Fruit fly (Drosophila melanogaster) whole organism: ENCODE data around the gene CG32719.

Experiments used
- CG8478 ChIP-seq: fragments of >200 bp; optimal IDR thresholded peaks from 2 replicates; lab custom pipeline; 2018; ENCODE audit warnings: inconsistent platforms
- Dll ChIP-seq: fragments of >200 bp; optimal IDR thresholded peaks from 2 replicates; lab custom pipeline; 2017
- EcR ChIP-seq, 2 experiments: fragments of >200 bp; optimal IDR thresholded peaks; 2 replicates each; lab custom pipeline; 2017; ENCODE audit warnings: missing biosample characterization in 2 of 2, missing genetic modification characterization in 2 of 2, missing genetic modification reagents in 2 of 2
- pan ChIP-seq: fragments of >200 bp; optimal IDR thresholded peaks from 2 replicates; lab custom pipeline; 2017
- psq ChIP-seq: fragments of >200 bp; optimal IDR thresholded peaks from 2 replicates; lab custom pipeline; 2017
- usp ChIP-seq: fragments of >200 bp; optimal IDR thresholded peaks from 2 replicates; lab custom pipeline; 2017; ENCODE audit warnings: missing biosample characterization, missing genetic modification characterization, mixed read lengths

CG32719 gene

dm6 chrX:7534864-7535263 lies 12.9 kb downstream of the CG32719 start:
- no peak for TF ChIP-seq psq

dm6 chrX:7530204-7530603 lies 17.6 kb downstream of the CG32719 start:
- TF ChIP-seq psq (no peak), pan (no peak), EcR (GFP tag; optimal IDR thresholded peaks at IDR 0.05; lab: Kevin White, UChicago) (no peak), usp (GFP tag; lab: Kevin White, UChicago) (no peak), Dll (lab: Kevin White, UChicago) (no peak), CG8478 (lab: Kevin White, UChicago) (no peak)

DNA sequence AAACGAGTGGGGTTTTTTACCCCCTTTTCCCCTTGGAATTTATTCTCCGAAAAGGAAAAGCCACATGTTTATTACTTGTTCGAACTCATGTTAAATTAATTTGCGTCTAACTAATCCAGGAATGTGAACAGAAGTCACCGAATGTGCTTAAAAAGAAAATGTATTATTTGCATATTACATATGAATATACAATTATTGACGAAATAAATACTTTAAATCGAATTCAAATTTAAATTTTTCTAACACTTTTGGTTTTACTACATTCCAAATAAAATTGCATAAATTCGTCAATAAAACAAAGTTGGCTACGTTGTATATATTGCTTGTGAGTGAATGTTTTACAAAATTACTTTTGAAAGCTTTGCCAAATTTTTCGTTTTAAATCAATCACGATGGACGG lies 19.8 kb downstream of the CG32719 start, which contains the start of gene CG43138:
TSS of gene CG43138 (plus strand) at position 301 of the 400 bp plus-strand sequence.
- no peak for TF ChIP-seq psq
- no peak for TF ChIP-seq EcR (GFP tag; optimal IDR thresholded peaks at IDR 0.05; lab: Kevin White, UChicago)
- no peak for TF ChIP-seq Dll (lab: Kevin White, UChicago)
- TF ChIP-seq CG8478 (lab: Kevin White, UChicago) = no peak
- TF ChIP-seq pan = no peak
- no peak for TF ChIP-seq usp (GFP tag; lab: Kevin White, UChicago)

DNA sequence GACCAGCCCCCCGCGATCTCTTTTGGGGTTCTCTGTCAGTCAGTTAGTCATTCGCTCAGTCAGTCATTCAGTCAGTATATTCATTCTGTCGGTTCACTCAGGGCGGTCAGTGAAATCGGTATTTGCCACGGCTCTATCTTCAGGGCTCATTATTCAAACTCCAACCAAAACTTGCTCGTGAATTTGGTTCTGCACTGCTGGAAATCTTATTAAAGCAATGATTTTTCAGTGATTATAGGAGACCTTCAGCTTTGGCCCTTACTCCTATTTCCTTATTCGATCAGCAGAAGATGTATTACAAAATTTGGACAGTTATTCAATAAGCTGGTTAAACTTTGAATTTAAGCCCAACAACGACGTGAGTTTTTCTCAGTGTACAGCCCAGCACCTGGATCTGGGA lies 20.9 kb downstream of the CG32719 start:
- TF ChIP-seq psq (no peak), CG8478 (lab: Kevin White, UChicago) (no peak), Dll (lab: Kevin White, UChicago) (no peak), usp (GFP tag; lab: Kevin White, UChicago) (no peak)

DNA sequence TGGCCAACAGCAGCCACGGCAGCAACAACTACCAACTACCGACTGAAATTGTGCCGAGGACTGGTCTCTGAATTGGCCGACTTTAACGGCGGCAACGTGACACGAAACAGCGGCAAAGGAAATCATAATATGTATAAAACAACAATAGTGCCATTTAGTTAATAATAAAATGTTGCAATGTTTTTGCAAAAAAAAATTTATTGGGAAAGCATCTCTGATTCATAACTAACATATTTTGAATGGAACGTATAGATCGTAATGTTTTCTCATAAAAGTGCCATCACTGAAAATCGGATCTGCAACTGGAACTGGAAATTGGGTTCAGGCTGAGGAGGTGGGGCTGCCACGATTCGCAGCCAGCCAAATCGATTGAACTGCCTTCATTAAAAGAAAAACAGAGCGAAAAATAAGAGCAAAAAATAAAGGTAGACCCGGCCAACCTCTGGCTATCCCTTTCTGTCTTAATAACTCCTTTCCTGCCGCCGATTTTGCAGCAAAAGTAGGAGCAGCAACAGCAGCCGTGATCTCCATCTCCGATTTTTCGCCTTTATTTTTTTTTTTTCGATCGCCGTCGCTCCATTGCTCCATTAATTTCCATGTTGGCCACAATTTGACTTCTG lies 21.6 kb downstream of the CG32719 start:
- no peak for TF ChIP-seq usp (GFP tag; lab: Kevin White, UChicago)
- TF ChIP-seq EcR (GFP tag; optimal IDR thresholded peaks at IDR 0.05; lab: Kevin White, UChicago) = no peak

dm6 chrX:7523845-7524244 lies 23.9 kb downstream of the CG32719 start:
- TF ChIP-seq CG8478 (lab: Kevin White, UChicago) (no peak), pan (no peak), Dll (lab: Kevin White, UChicago) (no peak), EcR (GFP tag; optimal IDR thresholded peaks at IDR 0.05; lab: Kevin White, UChicago) (no peak), psq (no peak), usp (GFP tag; lab: Kevin White, UChicago) (no peak)

DNA sequence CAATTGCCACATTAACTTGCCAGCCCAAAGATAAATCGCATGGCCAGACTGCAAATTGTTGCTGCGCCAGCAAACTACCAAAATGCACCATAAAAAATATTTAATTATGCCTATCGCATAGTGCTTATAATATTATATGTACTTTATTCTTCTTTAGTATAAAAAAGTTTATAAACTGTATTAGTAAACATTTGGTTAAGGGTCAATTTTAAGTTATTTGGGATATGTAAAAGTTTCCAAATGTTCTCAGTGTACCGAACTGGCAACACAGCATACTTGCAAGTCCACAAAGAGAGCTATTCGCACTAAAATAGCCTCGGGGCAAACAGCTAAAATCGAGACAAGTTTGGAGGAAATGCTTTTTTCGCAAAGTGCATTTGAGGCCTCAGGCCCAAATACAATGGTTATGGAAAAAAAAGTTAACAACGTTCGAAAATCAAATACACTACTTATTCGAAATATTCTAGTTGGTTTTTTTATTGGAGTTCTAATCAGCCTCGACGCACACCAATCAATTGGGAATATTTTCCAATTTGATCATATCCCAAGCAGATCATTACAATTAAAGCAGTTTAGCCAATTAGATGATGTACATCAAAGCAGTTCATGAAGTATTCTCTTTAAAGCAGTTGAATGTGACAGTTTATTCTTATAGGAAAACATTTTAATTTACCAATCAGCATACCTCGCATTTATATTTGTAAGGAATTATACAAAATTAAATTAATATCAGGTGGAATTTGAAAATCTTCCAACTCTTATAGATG lies 26.0 kb downstream of the CG32719 start:
- no peak for TF ChIP-seq usp (GFP tag; lab: Kevin White, UChicago)

- TF ChIP-seq usp (GFP tag; lab: Kevin White, UChicago) (no peak), Dll (lab: Kevin White, UChicago) (no peak), EcR (GFP tag; optimal IDR thresholded peaks at IDR 0.05; lab: Kevin White, UChicago) (no peak), psq (no peak), pan (no peak), CG8478 (lab: Kevin White, UChicago) (no peak)
These were observed 28.0 kb downstream of the CG32719 start for dm6 chrX:7519812-7520211.

dm6 chrX:7512769-7513168 lies 35.0 kb downstream of the CG32719 start:
- TF ChIP-seq pan (no peak), Dll (lab: Kevin White, UChicago) (no peak), psq (no peak), EcR (GFP tag; optimal IDR thresholded peaks at IDR 0.05; lab: Kevin White, UChicago) (no peak), CG8478 (lab: Kevin White, UChicago) (no peak), usp (GFP tag; lab: Kevin White, UChicago) (no peak)

- TF ChIP-seq pan (no peak), EcR (GFP tag; optimal IDR thresholded peaks at IDR 0.05; lab: Kevin White, UChicago) (no peak), usp (GFP tag; lab: Kevin White, UChicago) (no peak), psq (no peak), Dll (lab: Kevin White, UChicago) (no peak), CG8478 (lab: Kevin White, UChicago) (no peak)
These were observed 56.9 kb downstream of the CG32719 start for dm6 chrX:7490927-7491326.

dm6 chrX:7488254-7488653 lies 59.5 kb downstream of the CG32719 start:
- TF ChIP-seq EcR (GFP tag; optimal IDR thresholded peaks at IDR 0.05; lab: Kevin White, UChicago) (no peak), pan (no peak), psq (no peak), Dll (lab: Kevin White, UChicago) (no peak), CG8478 (lab: Kevin White, UChicago) (no peak), usp (GFP tag; lab: Kevin White, UChicago) (no peak)

- TF ChIP-seq CG8478 (lab: Kevin White, UChicago) (no peak), usp (GFP tag; lab: Kevin White, UChicago) (no peak), EcR (GFP tag; optimal IDR thresholded peaks at IDR 0.05; lab: Kevin White, UChicago) (no peak), psq (no peak), pan (no peak), Dll (lab: Kevin White, UChicago) (no peak)
These were observed 61.5 kb downstream of the CG32719 start for dm6 chrX:7486294-7486693.
